Worm (Caenorhabditis elegans) whole organism, L4 larva: ENCODE measurements around the gene F11C7.6.

ENCODE experiments used
- D1046.2 ChIP-seq: fragments of 200-800 bp; sonication (Bioruptor generic); IDR thresholded peaks from 2 replicates; pipeline ENCODE4 v1.3.6; 2022; ENCODE audit warnings: missing genetic modification characterization, missing compliant biosample characterization
- F26F4.8 ChIP-seq: fragments of 200-800 bp; sonication (Bioruptor generic); conservative IDR thresholded peaks from 2 replicates; pipeline ENCODE4 v1.3.6; 2022; ENCODE audit warnings: missing genetic modification characterization, missing compliant biosample characterization
- F37D6.2 ChIP-seq: sonication (generic microtip); optimal IDR thresholded peaks from 2 replicates; lab custom pipeline; 2016; ENCODE audit warnings: mild to moderate bottlenecking, missing genetic modification characterization, missing compliant biosample characterization
- F49E8.2 ChIP-seq: sonication (generic microtip); optimal IDR thresholded peaks from 2 replicates; lab custom pipeline; 2016; ENCODE audit warnings: missing compliant biosample characterization, mild to moderate bottlenecking, missing genetic modification characterization, borderline replicate concordance
- Y105C5A.15 ChIP-seq: fragments of 200-800 bp; sonication (Bioruptor generic); IDR thresholded peaks from 2 replicates; pipeline ENCODE4 v1.3.6; 2022; ENCODE audit warnings: missing genetic modification characterization, missing compliant biosample characterization
- Y48G9A.11 ChIP-seq: fragments of 200-800 bp; sonication (Bioruptor generic); IDR thresholded peaks from 2 replicates; pipeline ENCODE4 v1.3.6; 2022; ENCODE audit warnings: missing genetic modification reagents, missing genetic modification characterization, missing compliant biosample characterization
- Y75B8A.6 ChIP-seq: fragments of 200-800 bp; sonication (Bioruptor generic); IDR thresholded peaks from 2 replicates; pipeline ENCODE4 v1.3.6; 2022; ENCODE audit warnings: missing genetic modification reagents, missing genetic modification characterization, missing compliant biosample characterization
- attf-4 ChIP-seq: sonication (generic microtip); optimal IDR thresholded peaks from 3 replicates; lab custom pipeline; 2017; ENCODE audit warnings: missing biosample characterization, missing genetic modification characterization
- ceh-20 ChIP-seq: fragments of 200-800 bp; sonication (Bioruptor generic); IDR thresholded peaks from 2 replicates; pipeline ENCODE4 v1.3.6; 2022; ENCODE audit warnings: missing genetic modification reagents, missing genetic modification characterization, missing compliant biosample characterization
- ceh-44 ChIP-seq: fragments of 200-800 bp; sonication (Bioruptor generic); IDR thresholded peaks from 2 replicates; pipeline ENCODE4 v1.3.6; 2022; ENCODE audit warnings: missing genetic modification reagents, missing genetic modification characterization, missing compliant biosample characterization
- ceh-62 ChIP-seq: sonication (generic microtip); optimal IDR thresholded peaks from 2 replicates; lab custom pipeline; 2017; ENCODE audit warnings: missing biosample characterization, missing genetic modification characterization
- ceh-82 ChIP-seq: sonication (generic microtip); optimal IDR thresholded peaks from 2 replicates; lab custom pipeline; 2017; ENCODE audit warnings: missing biosample characterization, missing genetic modification characterization
- ctbp-1 ChIP-seq: fragments of 200-800 bp; sonication (Bioruptor generic); IDR thresholded peaks from 2 replicates; pipeline ENCODE4 v1.3.6; 2022; ENCODE audit warnings: missing genetic modification reagents, missing genetic modification characterization, missing compliant biosample characterization
- daf-12 ChIP-seq: fragments of 150-350 bp; optimal IDR thresholded peaks from 2 replicates; lab custom pipeline; 2014; ENCODE audit warnings: missing biosample characterization, missing genetic modification reagents, missing genetic modification characterization
- daf-19 ChIP-seq: fragments of 200-800 bp; sonication (Bioruptor generic); conservative IDR thresholded peaks from 2 replicates; pipeline ENCODE4 v1.3.6; 2022; ENCODE audit warnings: missing genetic modification characterization, missing compliant biosample characterization
- daf-8 ChIP-seq: fragments of 200-800 bp; sonication (Bioruptor generic); IDR thresholded peaks from 2 replicates; pipeline ENCODE4 v1.3.6; 2022; ENCODE audit warnings: missing genetic modification characterization, missing compliant biosample characterization
- dmd-8 ChIP-seq: fragments of 200-800 bp; sonication (Bioruptor generic); IDR thresholded peaks from 2 replicates; pipeline ENCODE4 v1.3.6; 2022; ENCODE audit warnings: missing genetic modification characterization, missing compliant biosample characterization
- dmd-9 ChIP-seq: fragments of 200-800 bp; sonication (Bioruptor generic); IDR thresholded peaks from 2 replicates; pipeline ENCODE4 v1.3.6; 2022; ENCODE audit warnings: missing genetic modification reagents, missing genetic modification characterization, missing compliant biosample characterization
- duxl-1 ChIP-seq: sonication (generic microtip); optimal IDR thresholded peaks from 2 replicates; lab custom pipeline; 2016; ENCODE audit warnings: mild to moderate bottlenecking, missing genetic modification characterization, moderate library complexity, missing compliant biosample characterization; ENCODE audit not compliant: poor library complexity
- egl-43 ChIP-seq: fragments of 200-800 bp; sonication (Bioruptor generic); IDR thresholded peaks from 2 replicates; pipeline ENCODE4 v1.3.6; 2022; ENCODE audit warnings: missing genetic modification reagents, missing genetic modification characterization, missing compliant biosample characterization
- hif-1 ChIP-seq, 2 experiments: sonication (generic microtip); optimal IDR thresholded peaks; 2 replicates each; lab custom pipeline; 2016 to 2017; ENCODE audit warnings: missing compliant biosample characterization in 2 of 2, missing genetic modification characterization in 2 of 2, missing genetic modification reagents in 2 of 2, missing genotype in 2 of 2, mild to moderate bottlenecking in 1 of 2
- hlh-30 ChIP-seq: sonication (generic microtip); optimal IDR thresholded peaks from 2 replicates; lab custom pipeline; 2017; ENCODE audit warnings: antibody characterized with exemption, mild to moderate bottlenecking, missing genetic modification characterization, missing compliant biosample characterization; ENCODE audit not compliant: insufficient read depth
- lin-1 ChIP-seq: fragments of 200-800 bp; sonication (Bioruptor generic); IDR thresholded peaks from 2 replicates; pipeline ENCODE4 v1.3.6; 2022; ENCODE audit warnings: missing genetic modification reagents, missing genetic modification characterization, missing compliant biosample characterization
- lin-13 ChIP-seq: fragments of 150-350 bp; optimal IDR thresholded peaks from 2 replicates; lab custom pipeline; 2014; ENCODE audit warnings: missing biosample characterization, missing genetic modification reagents, missing genetic modification characterization
- lin-39 ChIP-seq: fragments of 150-350 bp; optimal IDR thresholded peaks from 2 replicates; lab custom pipeline; 2014; ENCODE audit warnings: missing biosample characterization, missing genetic modification reagents, missing genetic modification characterization
- mdl-1 ChIP-seq, 2 experiments: fragments of 150-350 bp in 1 of 2; sonication (generic microtip) in 1 of 2; optimal IDR thresholded peaks; 2 replicates each; lab custom pipeline; 2014 to 2017; ENCODE audit warnings: missing biosample characterization in 2 of 2, missing genetic modification characterization in 2 of 2
- mep-1 ChIP-seq: fragments of 150-350 bp; sonication (generic microtip); optimal IDR thresholded peaks from 3 replicates; lab custom pipeline; 2014; ENCODE audit warnings: missing biosample characterization, missing genetic modification characterization
- mes-2 ChIP-seq: sonication (generic microtip); optimal IDR thresholded peaks from 2 replicates; lab custom pipeline; 2016; ENCODE audit warnings: missing genotype, mild to moderate bottlenecking, missing genetic modification characterization, missing compliant biosample characterization; ENCODE audit not compliant: poor library complexity, severe bottlenecking
- nhr-102 ChIP-seq: sonication (generic microtip); optimal IDR thresholded peaks from 2 replicates; lab custom pipeline; 2016; ENCODE audit warnings: mild to moderate bottlenecking, missing genetic modification characterization, moderate library complexity, missing compliant biosample characterization
- nhr-11 ChIP-seq: fragments of 150-350 bp; optimal IDR thresholded peaks from 2 replicates; lab custom pipeline; 2014; ENCODE audit warnings: missing biosample characterization, missing genetic modification characterization
- nhr-111 ChIP-seq: fragments of 200-800 bp; sonication (Bioruptor generic); optimal IDR thresholded peaks from 2 replicates; lab custom pipeline; 2018; ENCODE audit warnings: mild to moderate bottlenecking, missing genetic modification characterization, missing compliant biosample characterization
- nhr-25 ChIP-seq: sonication (generic microtip); optimal IDR thresholded peaks from 2 replicates; lab custom pipeline; 2017; ENCODE audit warnings: missing genetic modification characterization, mild to moderate bottlenecking, missing compliant biosample characterization, antibody characterized with exemption, moderate library complexity, borderline replicate concordance; ENCODE audit not compliant: insufficient read depth
- nhr-42 ChIP-seq: fragments of 200-800 bp; sonication (Bioruptor generic); IDR thresholded peaks from 2 replicates; pipeline ENCODE4 v1.3.6; 2022; ENCODE audit warnings: missing genetic modification characterization, missing compliant biosample characterization
- nhr-6 ChIP-seq: fragments of 150-350 bp; optimal IDR thresholded peaks from 2 replicates; lab custom pipeline; 2014; ENCODE audit warnings: missing biosample characterization, missing genetic modification characterization
- nhr-77 ChIP-seq: fragments of 150-350 bp; optimal IDR thresholded peaks from 2 replicates; lab custom pipeline; 2014; ENCODE audit warnings: missing biosample characterization, missing genetic modification characterization
- pha-4 ChIP-seq, 2 experiments: fragments of 150-350 bp in 1 of 2; fragments of 200-800 bp in 1 of 2; sonication (Bioruptor generic) in 1 of 2; IDR thresholded peaks in 1 of 2; optimal IDR thresholded peaks in 1 of 2; 2 replicates each; pipeline versions ENCODE4 v1.3.6 to Lab custom; 2014 to 2022; ENCODE audit warnings: missing genetic modification characterization in 2 of 2, missing genetic modification reagents in 2 of 2, missing biosample characterization in 1 of 2, missing compliant biosample characterization in 1 of 2
- sdz-12 ChIP-seq: fragments of 200-800 bp; sonication (Bioruptor generic); optimal IDR thresholded peaks from 2 replicates; lab custom pipeline; 2018; ENCODE audit warnings: mild to moderate bottlenecking, missing genetic modification characterization, missing compliant biosample characterization
- skn-1 ChIP-seq: fragments of 150-350 bp; optimal IDR thresholded peaks from 2 replicates; lab custom pipeline; 2014; ENCODE audit warnings: missing biosample characterization, missing genetic modification characterization
- snpc-1.2 ChIP-seq: fragments of 200-800 bp; sonication (Bioruptor generic); IDR thresholded peaks from 2 replicates; pipeline ENCODE4 v1.3.6; 2022; ENCODE audit warnings: missing genetic modification reagents, missing genetic modification characterization, missing compliant biosample characterization
- spr-1 ChIP-seq: sonication (generic microtip); optimal IDR thresholded peaks from 2 replicates; lab custom pipeline; 2016; ENCODE audit warnings: mild to moderate bottlenecking, missing genetic modification characterization, missing compliant biosample characterization
- tag-97 ChIP-seq: fragments of 200-800 bp; sonication (Bioruptor generic); IDR thresholded peaks from 2 replicates; pipeline ENCODE4 v1.3.6; 2022; ENCODE audit warnings: missing genetic modification characterization, missing compliant biosample characterization
- tra-1 ChIP-seq: fragments of 200-800 bp; sonication (Bioruptor generic); IDR thresholded peaks from 2 replicates; pipeline ENCODE4 v1.3.6; 2022; ENCODE audit warnings: missing genetic modification reagents, missing genetic modification characterization, missing compliant biosample characterization
- unc-130 ChIP-seq: sonication (generic microtip); optimal IDR thresholded peaks from 2 replicates; lab custom pipeline; 2016; ENCODE audit warnings: missing genetic modification reagents, missing genetic modification characterization, missing compliant biosample characterization
- unc-39 ChIP-seq: sonication (generic microtip); optimal IDR thresholded peaks from 2 replicates; lab custom pipeline; 2017; ENCODE audit warnings: missing biosample characterization, missing genetic modification characterization
- unc-62 ChIP-seq, 3 experiments: fragments of 150-350 bp in 1 of 3; sonication (generic microtip); optimal IDR thresholded peaks in 2 of 3; peaks in 1 of 3; 1 replicate in 1 of 3; 2 replicates in 2 of 3; lab custom pipeline; 2014 to 2017; ENCODE audit warnings: missing biosample characterization in 3 of 3, missing genetic modification characterization in 3 of 3, missing genetic modification reagents in 3 of 3, missing genotype in 1 of 3
- vab-7 ChIP-seq: fragments of 200-800 bp; sonication (Bioruptor generic); IDR thresholded peaks from 2 replicates; pipeline ENCODE4 v1.3.6; 2022; ENCODE audit warnings: missing genetic modification reagents, missing genetic modification characterization, missing compliant biosample characterization
- zag-1 ChIP-seq: fragments of 150-350 bp; optimal IDR thresholded peaks from 2 replicates; lab custom pipeline; 2014; ENCODE audit warnings: missing biosample characterization, missing genetic modification characterization
- zfp-2 ChIP-seq: sonication (generic microtip); optimal IDR thresholded peaks from 2 replicates; lab custom pipeline; 2016; ENCODE audit warnings: mild to moderate bottlenecking, missing genetic modification characterization, missing compliant biosample characterization
- zip-11 ChIP-seq: fragments of 200-800 bp; sonication (Bioruptor generic); IDR thresholded peaks from 2 replicates; pipeline ENCODE4 v1.3.6; 2022; ENCODE audit warnings: missing genetic modification characterization, missing compliant biosample characterization
- ztf-11 ChIP-seq: fragments of 150-350 bp; optimal IDR thresholded peaks from 2 replicates; lab custom pipeline; 2014; ENCODE audit warnings: missing biosample characterization, missing genetic modification characterization

The F11C7.6 gene

ce11 chrX:17434234-17434633 lies 32.9 kb downstream of the F11C7.6 start, which contains the start of gene fubl-3 (continued):
- TF ChIP-seq duxl-1 (tag; lab: Kevin White, UChicago) = no peak
- no peak for TF ChIP-seq unc-130 (GFP tag; lab: Kevin White, UChicago)
- 0 out of 2 replicates have a peak, but pooled peaks have one; percentile 16 for TF ChIP-seq nhr-42 (GFP tag; lab: Robert Waterston, UW)
- TF ChIP-seq ceh-20 (GFP tag; lab: Robert Waterston, UW) = no peak
- TF ChIP-seq Y105C5A.15 (GFP tag; lab: Robert Waterston, UW) = no peak
- TF ChIP-seq lin-13 (GFP tag; lab: Kevin White, UChicago) = no peak
- no peak for TF ChIP-seq nhr-102
- TF ChIP-seq zfp-2 = no peak
- TF ChIP-seq dmd-9 (GFP tag; lab: Robert Waterston, UW) = no peak
- no peak for TF ChIP-seq lin-39
- TF ChIP-seq nhr-111 = no peak
- no peak for TF ChIP-seq spr-1 (tag; lab: Kevin White, UChicago)
- TF ChIP-seq mdl-1 (tag; optimal IDR thresholded peaks at IDR 0.05; lab: Kevin White, UChicago) = no peak
- TF ChIP-seq attf-4 = no peak
- TF ChIP-seq ceh-62 = no peak
- TF ChIP-seq sdz-12 = no peak
- TF ChIP-seq pha-4 (GFP tag; IDR thresholded peaks at IDR 0.05; lab: Robert Waterston, UW) = no peak
- TF ChIP-seq pha-4 (tag; optimal IDR thresholded peaks at IDR 0.05; lab: Kevin White, UChicago) = no peak
- TF ChIP-seq vab-7 = no peak
- no peak for TF ChIP-seq ztf-11 (tag; lab: Kevin White, UChicago)
- TF ChIP-seq snpc-1.2 (GFP tag; lab: Robert Waterston, UW) = no peak
- TF ChIP-seq tag-97 (GFP tag; lab: Robert Waterston, UW) = no peak
- no peak for TF ChIP-seq ceh-44 (GFP tag; lab: Robert Waterston, UW)
- TF ChIP-seq ceh-82 (tag; lab: Kevin White, UChicago) = no peak
- no peak for TF ChIP-seq tra-1 (GFP tag; lab: Robert Waterston, UW)
- TF ChIP-seq nhr-6 (tag; lab: Kevin White, UChicago) = no peak
- no peak for TF ChIP-seq skn-1
- TF ChIP-seq mes-2 (tag; lab: Kevin White, UChicago) = peak; percentile 54
- TF ChIP-seq F37D6.2 (tag; lab: Kevin White, UChicago) = no peak
- no peak for TF ChIP-seq nhr-25 (tag; lab: Kevin White, UChicago)
- TF ChIP-seq ctbp-1 (GFP tag; lab: Robert Waterston, UW) = 0 out of 2 replicates have a peak, but pooled peaks have one; percentile 29
- TF ChIP-seq zip-11 (GFP tag; lab: Robert Waterston, UW) = no peak
- no peak for TF ChIP-seq daf-19 (GFP tag; lab: Robert Waterston, UW)
- TF ChIP-seq mep-1 (tag; lab: Kevin White, UChicago) = peak; percentile 36
- peak; percentile 1 for TF ChIP-seq nhr-11
- TF ChIP-seq Y75B8A.6 = no peak
- TF ChIP-seq egl-43 (GFP tag; lab: Robert Waterston, UW) = no peak
- no peak for TF ChIP-seq dmd-8 (GFP tag; lab: Robert Waterston, UW)
- no peak for TF ChIP-seq Y48G9A.11
- TF ChIP-seq hlh-30 = peak; percentile 43
- TF ChIP-seq unc-39 = no peak
- peak in 1 of 2 experiments; percentile 15 for TF ChIP-seq hif-1 (tag; optimal IDR thresholded peaks at IDR 0.05; lab: Kevin White, UChicago)
- TF ChIP-seq nhr-77 (tag; lab: Kevin White, UChicago) = no peak
- TF ChIP-seq daf-12 (tag; lab: Kevin White, UChicago) = no peak
- no peak for TF ChIP-seq F26F4.8 (GFP tag; lab: Robert Waterston, UW)
- TF ChIP-seq zag-1 (tag; lab: Kevin White, UChicago) = no peak
- no peak for TF ChIP-seq lin-1 (GFP tag; lab: Robert Waterston, UW)
- TF ChIP-seq daf-8 (GFP tag; lab: Robert Waterston, UW) = no peak
- TF ChIP-seq F49E8.2 = no peak
- no peak for TF ChIP-seq unc-62 (GFP tag; optimal IDR thresholded peaks at IDR 0.05 in 1 of 2; lab: Kevin White, UChicago)
- TF ChIP-seq unc-62 (tag; optimal IDR thresholded peaks at IDR 0.05; lab: Kevin White, UChicago) = no peak
- peak; percentile 92 for TF ChIP-seq D1046.2
